Worm (Caenorhabditis elegans): ENCODE measurements around the gene his-2.

DNA sequence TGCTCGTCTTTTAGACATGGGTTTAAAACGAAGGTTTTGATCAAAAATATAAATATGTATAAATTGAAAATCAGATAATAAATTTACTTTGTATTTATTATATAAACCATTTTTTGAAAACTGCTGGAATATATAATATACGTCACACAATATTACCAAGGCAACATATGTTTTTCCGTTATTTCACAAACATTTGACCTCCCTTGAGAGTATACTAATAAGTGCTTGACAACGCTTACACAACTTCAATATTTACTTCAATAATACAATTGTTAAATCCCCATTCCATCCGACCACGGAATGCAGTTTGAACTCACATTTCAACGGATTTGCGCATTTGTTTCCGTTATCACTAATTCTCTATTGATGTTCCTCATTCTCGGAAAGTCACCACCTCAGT lies 5.4 kb upstream of the his-2 start, which contains the start of gene str-198:
- TF ChIP-seq ets-7 (tag; optimal IDR thresholded peaks at IDR 0.05) (no peak), B0310.2 (tag; optimal IDR thresholded peaks at IDR 0.05) (no peak), ama-1 (optimal IDR thresholded peaks at IDR 0.05) (no peak), ceh-36 (tag; optimal IDR thresholded peaks at IDR 0.05) (no peak), tbx-11 (GFP tag; IDR thresholded peaks at IDR 0.05) (no peak), hmg-4 (GFP tag; optimal IDR thresholded peaks at IDR 0.05) (no peak), hmbx-1 (tag; optimal IDR thresholded peaks at IDR 0.05) (no peak)

All from whole organism, early embryonic.